Fruit fly (Drosophila melanogaster): ENCODE measurements around the gene Cpsf6.

- TF ChIP-seq Jra (GFP tag; optimal IDR thresholded peaks at IDR 0.05) = no peak
- TF ChIP-seq usp (GFP tag; optimal IDR thresholded peaks at IDR 0.05) = no peak
- no peak for TF ChIP-seq ey (GFP tag; optimal IDR thresholded peaks at IDR 0.05)
- no peak for TF ChIP-seq h (GFP tag; optimal IDR thresholded peaks at IDR 0.05)
- no peak for TF ChIP-seq lola (GFP tag; optimal IDR thresholded peaks at IDR 0.05)
These were observed 40.9 kb upstream of the Cpsf6 start, which contains the start of gene Culd for dm6 chr3L:8356196-8356595.
